Fruit fly (Drosophila melanogaster): ENCODE measurements around the gene dsh.

The dsh gene

dm6 chrX:11350505-11351327 is 5.0 kb upstream of the dsh start, which contains the start of gene CG1737 (continued):
- TF ChIP-seq CG14441 (GFP tag; IDR thresholded peaks at IDR 0.05), result no peak
- TF ChIP-seq Sox102F (GFP tag; optimal IDR thresholded peaks at IDR 0.05), result no peak
- peak; percentile 35 for TF ChIP-seq sug (tag; optimal IDR thresholded peaks at IDR 0.05)
- no peak for TF ChIP-seq CG9215 (GFP tag; IDR thresholded peaks at IDR 0.05)
- no peak for TF ChIP-seq CG17186 (GFP tag; optimal IDR thresholded peaks at IDR 0.05)
- TF ChIP-seq CG8281 (tag; optimal IDR thresholded peaks at IDR 0.05), result no peak
- TF ChIP-seq H15 (GFP tag; IDR thresholded peaks at IDR 0.05), result no peak
- TF ChIP-seq CG14860 (GFP tag; IDR thresholded peaks at IDR 0.05; ENCODE audit: partially characterized antibody), result no peak
- no peak for TF ChIP-seq CG17912 (GFP tag; optimal IDR thresholded peaks at IDR 0.05)
- TF ChIP-seq Gug (GFP tag; IDR thresholded peaks at IDR 0.05), result no peak
- no peak for TF ChIP-seq CG34422 (GFP tag; IDR thresholded peaks at IDR 0.05)
- no peak for TF ChIP-seq CG7928 (GFP tag; optimal IDR thresholded peaks at IDR 0.05)
- TF ChIP-seq bsh (GFP tag; optimal IDR thresholded peaks at IDR 0.05), result no peak
- no peak for TF ChIP-seq CG8089 (GFP tag; optimal IDR thresholded peaks at IDR 0.05)
- TF ChIP-seq Atf6 (GFP tag; IDR thresholded peaks at IDR 0.05), result no peak
- TF ChIP-seq CkIIα-i1 (GFP tag; IDR thresholded peaks at IDR 0.05), result no peak
- TF ChIP-seq CG1024 (GFP tag; IDR thresholded peaks at IDR 0.05), result no peak
- no peak for TF ChIP-seq CG6272 (GFP tag; IDR thresholded peaks at IDR 0.05)
- TF ChIP-seq ato (GFP tag; IDR thresholded peaks at IDR 0.05; ENCODE audit: partially characterized antibody), result no peak
- no peak for TF ChIP-seq inv (GFP tag; IDR thresholded peaks at IDR 0.05; ENCODE audit: partially characterized antibody)
- no peak for TF ChIP-seq z (GFP tag; IDR thresholded peaks at IDR 0.05)
- TF ChIP-seq CG4617 (GFP tag; optimal IDR thresholded peaks at IDR 0.05; ENCODE audit: borderline replicate concordance), result peak; percentile 44
- TF ChIP-seq Spps (tag; optimal IDR thresholded peaks at IDR 0.05), result no peak
- TF ChIP-seq Ssrp (tag; optimal IDR thresholded peaks at IDR 0.05), result no peak
- no peak for TF ChIP-seq mld (GFP tag; IDR thresholded peaks at IDR 0.05; ENCODE audit: partially characterized antibody)
- TF ChIP-seq CG10366 (GFP tag; IDR thresholded peaks at IDR 0.05), result no peak
- TF ChIP-seq CG4854 (GFP tag; optimal IDR thresholded peaks at IDR 0.05), result no peak
- TF ChIP-seq Hr51 (GFP tag; optimal IDR thresholded peaks at IDR 0.05), result no peak
- TF ChIP-seq CG5245 (GFP tag; optimal IDR thresholded peaks at IDR 0.05), result no peak
- no peak for TF ChIP-seq Dfd (GFP tag; optimal IDR thresholded peaks at IDR 0.05)
- TF ChIP-seq stc (GFP tag; IDR thresholded peaks at IDR 0.05), result no peak
- TF ChIP-seq ab (GFP tag; optimal IDR thresholded peaks at IDR 0.05), result no peak
- TF ChIP-seq eyg (GFP tag; optimal IDR thresholded peaks at IDR 0.05), result no peak
- TF ChIP-seq scrt (GFP tag; optimal IDR thresholded peaks at IDR 0.05), result peak; percentile 7
- no peak for TF ChIP-seq TFAM (GFP tag; optimal IDR thresholded peaks at IDR 0.05)
- no peak for TF ChIP-seq CG10979 (tag; optimal IDR thresholded peaks at IDR 0.05)
- no peak for TF ChIP-seq btn (GFP tag; optimal IDR thresholded peaks at IDR 0.05)
- TF ChIP-seq pita (GFP tag; optimal IDR thresholded peaks at IDR 0.05), result no peak
- peak; percentile 27; the same call in 1 of the 2 replicates for TF ChIP-seq ssp (GFP tag; IDR thresholded peaks at IDR 0.05)
- TF ChIP-seq CG15073 (GFP tag; optimal IDR thresholded peaks at IDR 0.05), result no peak
- TF ChIP-seq CG11085 (GFP tag; IDR thresholded peaks at IDR 0.05), result no peak
- no peak for TF ChIP-seq lov (optimal IDR thresholded peaks at IDR 0.05)
- TF ChIP-seq lov (GFP tag; IDR thresholded peaks at IDR 0.05), result no peak
- no peak for TF ChIP-seq MTF-1 (GFP tag; optimal IDR thresholded peaks at IDR 0.05; ENCODE audit: borderline replicate concordance)
- no peak for TF ChIP-seq Pdp1 (GFP tag; optimal IDR thresholded peaks at IDR 0.05)
- no peak for TF ChIP-seq NC2β (GFP tag; optimal IDR thresholded peaks at IDR 0.05)
- no peak for TF ChIP-seq tap (tag; optimal IDR thresholded peaks at IDR 0.05)
- TF ChIP-seq lilli (GFP tag; optimal IDR thresholded peaks at IDR 0.05), result no peak
- TF ChIP-seq Myb (GFP tag; optimal IDR thresholded peaks at IDR 0.05), result no peak
- no peak for TF ChIP-seq aop (GFP tag; IDR thresholded peaks at IDR 0.05)

All from whole organism, embryonic.